Worm (Caenorhabditis elegans) whole organism, L1 larva: ENCODE results near the gene Y32H12A.1.

ENCODE experiments used
- C34B4.2 ChIP-seq: sonication (generic microtip); optimal IDR thresholded peaks from 2 replicates; lab custom pipeline; 2017; ENCODE audit warnings: mild to moderate bottlenecking, missing genetic modification characterization, missing compliant biosample characterization
- Y116A8C.19 ChIP-seq: sonication (generic microtip); optimal IDR thresholded peaks from 2 replicates; lab custom pipeline; 2016; ENCODE audit warnings: missing compliant biosample characterization, missing genetic modification characterization, borderline replicate concordance
- ceh-63 ChIP-seq: fragments of 200-800 bp; sonication (Bioruptor generic); optimal IDR thresholded peaks from 2 replicates; lab custom pipeline; 2018; ENCODE audit warnings: mild to moderate bottlenecking, missing genetic modification characterization, missing compliant biosample characterization
- ceh-8 ChIP-seq: fragments of 200-800 bp; sonication (Bioruptor generic); optimal IDR thresholded peaks from 2 replicates; lab custom pipeline; 2018; ENCODE audit warnings: mild to moderate bottlenecking, missing genetic modification characterization, moderate library complexity, missing compliant biosample characterization
- ceh-90 ChIP-seq: sonication (generic microtip); optimal IDR thresholded peaks from 2 replicates; lab custom pipeline; 2016; ENCODE audit warnings: missing genetic modification characterization, missing compliant biosample characterization
- ces-1 ChIP-seq: fragments of 150-350 bp; optimal IDR thresholded peaks from 2 replicates; lab custom pipeline; 2014; ENCODE audit warnings: missing biosample characterization, missing genetic modification reagents, missing genetic modification characterization
- dpl-1 ChIP-seq, 3 experiments: fragments of 150-350 bp in 2 of 3; sonication (generic microtip) in 1 of 3; optimal IDR thresholded peaks; 2 replicates each; lab custom pipeline; 2014 to 2017; ENCODE audit warnings: missing biosample characterization in 3 of 3, missing genetic modification characterization in 3 of 3, missing genetic modification reagents in 3 of 3
- dsc-1 ChIP-seq: sonication (generic microtip); optimal IDR thresholded peaks from 2 replicates; lab custom pipeline; 2016; ENCODE audit warnings: mild to moderate bottlenecking, missing genetic modification characterization, missing compliant biosample characterization
- efl-1 ChIP-seq, 4 experiments: fragments of 150-350 bp; optimal IDR thresholded peaks in 3 of 4; peaks in 1 of 4; 1 replicate in 1 of 4; 2 replicates in 3 of 4; lab custom pipeline; 2014; ENCODE audit warnings: missing biosample characterization in 2 of 4, missing genetic modification characterization in 2 of 4, missing genetic modification reagents in 2 of 4
- efl-3 ChIP-seq: fragments of 200-800 bp; sonication (Bioruptor generic); optimal IDR thresholded peaks from 2 replicates; lab custom pipeline; 2018; ENCODE audit warnings: mild to moderate bottlenecking, missing genetic modification characterization, missing compliant biosample characterization
- egl-27 ChIP-seq, 2 experiments: fragments of 150-350 bp in 1 of 2; sonication (generic microtip); optimal IDR thresholded peaks; 3 replicates each; lab custom pipeline; 2017 to 2018; ENCODE audit warnings: missing biosample characterization in 2 of 2, missing genetic modification characterization in 2 of 2, missing genetic modification reagents in 2 of 2
- elt-2 ChIP-seq: sonication (generic microtip); optimal IDR thresholded peaks from 2 replicates; lab custom pipeline; 2016; ENCODE audit warnings: missing genetic modification characterization, mild to moderate bottlenecking, inconsistent platforms, missing compliant biosample characterization, missing genetic modification reagents
- elt-3 ChIP-seq, 6 experiments: fragments of 150-350 bp in 1 of 6; sonication (generic microtip); optimal IDR thresholded peaks; 2 replicates each; lab custom pipeline; 2017 to 2018; ENCODE audit warnings: missing biosample characterization in 6 of 6, missing genetic modification characterization in 6 of 6, inconsistent platforms in 1 of 6
- fkh-10 ChIP-seq: sonication (generic microtip); optimal IDR thresholded peaks from 2 replicates; lab custom pipeline; 2017; ENCODE audit warnings: missing biosample characterization, missing genetic modification reagents, missing genetic modification characterization
- fkh-4 ChIP-seq: sonication (generic microtip); optimal IDR thresholded peaks from 2 replicates; lab custom pipeline; 2016; ENCODE audit warnings: missing compliant biosample characterization, missing genetic modification characterization, borderline replicate concordance
- fos-1 ChIP-seq: fragments of 150-350 bp; optimal IDR thresholded peaks from 2 replicates; lab custom pipeline; 2014; ENCODE audit warnings: missing biosample characterization, missing genetic modification characterization
- grh-1 ChIP-seq: fragments of 200-800 bp; sonication (Bioruptor generic); IDR thresholded peaks from 2 replicates; pipeline ENCODE4 v1.3.6; 2022; ENCODE audit warnings: missing genetic modification reagents, missing genetic modification characterization, missing compliant biosample characterization
- hlh-4 ChIP-seq: sonication (generic microtip); optimal IDR thresholded peaks from 2 replicates; lab custom pipeline; 2016; ENCODE audit warnings: mild to moderate bottlenecking, missing genetic modification characterization, missing compliant biosample characterization
- hpl-2 ChIP-seq: fragments of 150-350 bp; optimal IDR thresholded peaks from 2 replicates; lab custom pipeline; 2014; ENCODE audit warnings: missing biosample characterization, missing genetic modification reagents, missing genetic modification characterization
- jun-1 ChIP-seq: fragments of 150-350 bp; optimal IDR thresholded peaks from 2 replicates; lab custom pipeline; 2014; ENCODE audit warnings: missing biosample characterization, missing genetic modification reagents, missing genetic modification characterization
- lin-14 ChIP-seq: fragments of 200-800 bp; sonication (Bioruptor generic); optimal IDR thresholded peaks from 2 replicates; lab custom pipeline; 2018; ENCODE audit warnings: mild to moderate bottlenecking, missing genetic modification characterization, moderate library complexity, missing compliant biosample characterization
- lin-39 ChIP-seq: fragments of 150-350 bp; optimal IDR thresholded peaks from 2 replicates; lab custom pipeline; 2014; ENCODE audit warnings: missing biosample characterization, missing genetic modification reagents, missing genetic modification characterization
- lir-3 ChIP-seq: sonication (generic microtip); optimal IDR thresholded peaks from 2 replicates; lab custom pipeline; 2016; ENCODE audit warnings: mild to moderate bottlenecking, missing genetic modification characterization, moderate library complexity, missing compliant biosample characterization; ENCODE audit not compliant: poor library complexity
- lsy-2 ChIP-seq, 2 experiments: fragments of 150-350 bp; optimal IDR thresholded peaks; 2 replicates each; lab custom pipeline; 2014; ENCODE audit warnings: missing biosample characterization in 2 of 2, missing genetic modification characterization in 2 of 2
- mab-9 ChIP-seq: fragments of 200-800 bp; sonication (Bioruptor generic); IDR thresholded peaks from 2 replicates; pipeline ENCODE4 v1.3.6; 2022; ENCODE audit warnings: missing genetic modification reagents, missing genetic modification characterization, missing compliant biosample characterization
- mef-2 ChIP-seq: fragments of 150-350 bp; optimal IDR thresholded peaks from 2 replicates; lab custom pipeline; 2014; ENCODE audit warnings: missing biosample characterization, missing genetic modification characterization
- mep-1 ChIP-seq: fragments of 150-350 bp; optimal IDR thresholded peaks from 2 replicates; lab custom pipeline; 2014; ENCODE audit warnings: missing biosample characterization, missing genetic modification characterization
- nhr-11 ChIP-seq: fragments of 150-350 bp; optimal IDR thresholded peaks from 2 replicates; lab custom pipeline; 2014; ENCODE audit warnings: missing biosample characterization, missing genetic modification characterization
- nhr-85 ChIP-seq: sonication (generic microtip); peaks from one replicate; lab custom pipeline; 2016; ENCODE audit warnings: missing genetic modification characterization, inconsistent platforms, missing compliant biosample characterization
- nhr-90 ChIP-seq: sonication (generic microtip); optimal IDR thresholded peaks from 2 replicates; lab custom pipeline; 2016; ENCODE audit warnings: mild to moderate bottlenecking, missing genetic modification characterization, missing compliant biosample characterization; ENCODE audit not compliant: poor library complexity
- pag-3 ChIP-seq: sonication (generic microtip); optimal IDR thresholded peaks from 2 replicates; lab custom pipeline; 2017; ENCODE audit warnings: missing genetic modification characterization, mild to moderate bottlenecking, missing compliant biosample characterization, antibody characterized with exemption, borderline replicate concordance; ENCODE audit not compliant: insufficient read depth
- pax-3 ChIP-seq: fragments of 200-800 bp; sonication (Bioruptor generic); optimal IDR thresholded peaks from 2 replicates; lab custom pipeline; 2018; ENCODE audit warnings: mild to moderate bottlenecking, missing genetic modification characterization, moderate library complexity, missing compliant biosample characterization
- skn-1 ChIP-seq: fragments of 150-350 bp; optimal IDR thresholded peaks from 2 replicates; lab custom pipeline; 2014; ENCODE audit warnings: missing biosample characterization, missing genetic modification characterization
- snu-23 ChIP-seq: sonication (generic microtip); optimal IDR thresholded peaks from 2 replicates; lab custom pipeline; 2016; ENCODE audit warnings: missing genetic modification characterization, missing compliant biosample characterization
- sox-4 ChIP-seq: sonication (generic microtip); optimal IDR thresholded peaks from 2 replicates; lab custom pipeline; 2016; ENCODE audit warnings: missing genetic modification characterization, missing compliant biosample characterization
- sptf-1 ChIP-seq: fragments of 150-350 bp; optimal IDR thresholded peaks from 2 replicates; lab custom pipeline; 2014; ENCODE audit warnings: missing biosample characterization, missing genetic modification characterization
- sup-37 ChIP-seq: fragments of 200-800 bp; sonication (Bioruptor generic); optimal IDR thresholded peaks from 2 replicates; lab custom pipeline; 2018; ENCODE audit warnings: mild to moderate bottlenecking, missing genetic modification characterization, missing compliant biosample characterization
- tlp-1 ChIP-seq: fragments of 150-350 bp; optimal IDR thresholded peaks from 2 replicates; lab custom pipeline; 2014; ENCODE audit warnings: missing biosample characterization, missing genetic modification characterization
- unc-130 ChIP-seq: fragments of 150-350 bp; optimal IDR thresholded peaks from 2 replicates; lab custom pipeline; 2017; ENCODE audit warnings: missing biosample characterization, missing genetic modification characterization, inconsistent platforms
- unc-30 ChIP-seq: sonication (generic microtip); optimal IDR thresholded peaks from 2 replicates; lab custom pipeline; 2017; ENCODE audit warnings: missing biosample characterization, missing genetic modification characterization
- unc-62 ChIP-seq: fragments of 150-350 bp; optimal IDR thresholded peaks from 2 replicates; lab custom pipeline; 2014; ENCODE audit warnings: missing biosample characterization, missing genetic modification reagents, missing genetic modification characterization
- unc-98 ChIP-seq: fragments of 200-800 bp; sonication (Bioruptor generic); IDR thresholded peaks from 2 replicates; pipeline ENCODE4 v1.3.6; 2022; ENCODE audit warnings: missing genetic modification characterization, missing compliant biosample characterization
- vab-15 ChIP-seq: sonication (generic microtip); optimal IDR thresholded peaks from 2 replicates; lab custom pipeline; 2017; ENCODE audit warnings: missing genotype, mild to moderate bottlenecking, missing genetic modification characterization, missing compliant biosample characterization
- xbp-1 ChIP-seq: sonication (generic microtip); optimal IDR thresholded peaks from 2 replicates; lab custom pipeline; 2016; ENCODE audit warnings: missing genetic modification characterization, missing compliant biosample characterization
- zag-1 ChIP-seq: fragments of 150-350 bp; optimal IDR thresholded peaks from 2 replicates; lab custom pipeline; 2014; ENCODE audit warnings: missing biosample characterization, missing genetic modification characterization
- zip-4 ChIP-seq: fragments of 200-800 bp; sonication (Bioruptor generic); optimal IDR thresholded peaks from 2 replicates; lab custom pipeline; 2018; ENCODE audit warnings: mild to moderate bottlenecking, missing genetic modification characterization, moderate library complexity, missing compliant biosample characterization
- ztf-11 ChIP-seq, 2 experiments: sonication (generic microtip); optimal IDR thresholded peaks; 2 replicates each; lab custom pipeline; 2016 to 2017; ENCODE audit warnings: missing genetic modification characterization in 2 of 2, missing biosample characterization in 1 of 2, missing compliant biosample characterization in 1 of 2

Gene Y32H12A.1

ce11 chrIII:5349250-5349649 is 12.8 kb upstream of the Y32H12A.1 start, which contains the start of gene thoc-5 (continued):
- TF ChIP-seq unc-30 (tag; lab: Kevin White, UChicago) (no peak), fkh-4 (peak; percentile 99), efl-1 (optimal IDR thresholded peaks at IDR 0.05; lab: Kevin White, UChicago) (peak; percentile 98 to 99), efl-1 (GFP tag; optimal IDR thresholded peaks at IDR 0.05 in 1 of 2; lab: Kevin White, UChicago) (peak; percentile 97 to 100), ceh-90 (peak; percentile 97), mep-1 (tag; lab: Kevin White, UChicago) (peak; percentile 82), lsy-2 (tag; optimal IDR thresholded peaks at IDR 0.05; lab: Kevin White, UChicago) (peak; percentile 87 to 90), dsc-1 (peak; percentile 97), ces-1 (GFP tag; lab: Kevin White, UChicago) (no peak), sptf-1 (tag; lab: Kevin White, UChicago) (no peak), dpl-1 (GFP tag; optimal IDR thresholded peaks at IDR 0.05; lab: Kevin White, UChicago) (peak; percentile 95 to 98 (median 98)), Y116A8C.19 (tag; lab: Kevin White, UChicago) (peak; percentile 92), skn-1 (tag; lab: Kevin White, UChicago) (peak; percentile 69), ceh-8 (GFP tag; lab: Kevin White, UChicago) (peak; percentile 76), tlp-1 (tag; lab: Kevin White, UChicago) (no peak), unc-130 (peak; percentile 33), mab-9 (peak; percentile 94), elt-3 (tag; optimal IDR thresholded peaks at IDR 0.05; lab: Kevin White, UChicago) (peak in 2 of 6 experiments; percentile 61 to 69), egl-27 (tag; optimal IDR thresholded peaks at IDR 0.05; lab: Kevin White, UChicago) (no peak), lir-3 (tag; lab: Kevin White, UChicago) (peak; percentile 98), nhr-85 (tag; lab: Kevin White, UChicago) (peak; percentile 93), sup-37 (peak; percentile 75), sox-4 (tag; lab: Kevin White, UChicago) (peak; percentile 97), snu-23 (GFP tag; lab: Kevin White, UChicago) (peak; percentile 88), elt-2 (tag; lab: Kevin White, UChicago) (peak; percentile 86), C34B4.2 (peak; percentile 35), unc-98 (GFP tag; lab: Robert Waterston, UW) (peak; percentile 96), ztf-11 (tag; optimal IDR thresholded peaks at IDR 0.05; lab: Kevin White, UChicago) (peak; percentile 16 to 99), nhr-90 (peak; percentile 96), zag-1 (tag; lab: Kevin White, UChicago) (no peak), jun-1 (tag; lab: Kevin White, UChicago) (peak; percentile 41), lin-14 (GFP tag; lab: Kevin White, UChicago) (peak; percentile 84), xbp-1 (tag; lab: Kevin White, UChicago) (peak; percentile 91), hlh-4 (tag; lab: Kevin White, UChicago) (peak; percentile 80), fos-1 (tag; lab: Kevin White, UChicago) (peak; percentile 34), pag-3 (tag; lab: Kevin White, UChicago) (no peak), hpl-2 (no peak), ceh-63 (GFP tag; lab: Kevin White, UChicago) (peak; percentile 68), vab-15 (tag; lab: Kevin White, UChicago) (peak; percentile 52), fkh-10 (GFP tag; lab: Kevin White, UChicago) (no peak), grh-1 (GFP tag; lab: Robert Waterston, UW) (peak; percentile 86), zip-4 (GFP tag; lab: Kevin White, UChicago) (peak; percentile 71), nhr-11 (tag; lab: Kevin White, UChicago) (peak; percentile 49), efl-3 (GFP tag; lab: Kevin White, UChicago) (peak; percentile 80), unc-62 (GFP tag; lab: Kevin White, UChicago) (no peak), lin-39 (peak; percentile 61), mef-2 (tag; lab: Kevin White, UChicago) (no peak), pax-3 (peak; percentile 95)
